Fruit fly (Drosophila melanogaster) whole organism, embryonic: ENCODE measurements around the gene CG7582.
A peak's percentile ranks its signal among the peaks of the same experiment; 100 is the strongest.

ENCODE experiments used
- Awh ChIP-seq: fragments of 200-800 bp; sonication (Bioruptor generic); IDR thresholded peaks from 2 replicates; pipeline ENCODE4, ENCODE4 v1.3.6; 2022; ENCODE audit warnings: missing biosample characterization, missing genetic modification characterization
- CG10959 ChIP-seq: fragments of 200-800 bp; sonication (Bioruptor generic); IDR thresholded peaks from 2 replicates; pipeline ENCODE4 v1.3.6; 2022; ENCODE audit warnings: missing biosample characterization, missing genetic modification characterization
- CG11093 ChIP-seq: fragments of 200-800 bp; sonication (Bioruptor generic); IDR thresholded peaks from 3 replicates; pipeline ENCODE4 v1.3.6; 2022; ENCODE audit warnings: missing biosample characterization, missing genetic modification characterization
- CG1647 ChIP-seq: fragments of 200-800 bp; sonication (Bioruptor generic); optimal IDR thresholded peaks from 3 replicates; lab custom pipeline; 2016; ENCODE audit warnings: missing biosample characterization, missing genetic modification characterization
- CG1792 ChIP-seq: fragments of 200-800 bp; sonication (Bioruptor generic); optimal IDR thresholded peaks from 2 replicates; lab custom pipeline; 2016; ENCODE audit warnings: missing biosample characterization, missing genetic modification characterization
- CG18262 ChIP-seq: fragments of 200-800 bp; optimal IDR thresholded peaks from 3 replicates; lab custom pipeline; 2019; ENCODE audit warnings: missing biosample characterization, mild to moderate bottlenecking, missing genetic modification characterization, moderate library complexity
- CG1832 ChIP-seq: fragments of 200-800 bp; sonication (Bioruptor generic); optimal IDR thresholded peaks from 2 replicates; lab custom pipeline; 2017; ENCODE audit warnings: missing biosample characterization, mild to moderate bottlenecking, missing genetic modification characterization, inconsistent platforms
- CG18764 ChIP-seq: fragments of 200-800 bp; sonication (Bioruptor generic); optimal IDR thresholded peaks from 3 replicates; lab custom pipeline; 2016; ENCODE audit warnings: missing biosample characterization, missing genetic modification characterization
- CG2202 ChIP-seq: fragments of 200-800 bp; sonication (Bioruptor generic); optimal IDR thresholded peaks from 2 replicates; lab custom pipeline; 2018; ENCODE audit warnings: missing biosample characterization, mild to moderate bottlenecking, missing genetic modification characterization
- CG30020 ChIP-seq: fragments of 200-800 bp; optimal IDR thresholded peaks from 2 replicates; lab custom pipeline; 2019; ENCODE audit warnings: missing biosample characterization, mild to moderate bottlenecking, missing genetic modification characterization, moderate library complexity
- CG43689 ChIP-seq: fragments of 200-800 bp; sonication (Bioruptor generic); IDR thresholded peaks from 2 replicates; pipeline ENCODE4 v1.3.6; 2022; ENCODE audit warnings: missing biosample characterization, missing genetic modification characterization
- CG4707 ChIP-seq: fragments of 200-800 bp; sonication (Bioruptor generic); optimal IDR thresholded peaks from 2 replicates; lab custom pipeline; 2018; ENCODE audit warnings: missing biosample characterization, mild to moderate bottlenecking, missing genetic modification characterization, moderate library complexity
- CG4820 ChIP-seq: fragments of 200-800 bp; sonication (Bioruptor generic); optimal IDR thresholded peaks from 3 replicates; lab custom pipeline; 2016; ENCODE audit warnings: missing biosample characterization, missing genetic modification characterization
- CG5953 ChIP-seq: fragments of 200-800 bp; sonication (Bioruptor generic); IDR thresholded peaks from 2 replicates; pipeline ENCODE4 v1.3.6; 2022; ENCODE audit warnings: missing biosample characterization, missing genetic modification characterization
- CG6813 ChIP-seq: fragments of 200-800 bp; sonication (Bioruptor generic); optimal IDR thresholded peaks from 2 replicates; lab custom pipeline; 2017; ENCODE audit warnings: missing biosample characterization, missing genetic modification characterization, mild to moderate bottlenecking, moderate library complexity, missing genetic modification reagents
- CG7556 ChIP-seq: fragments of 200-800 bp; sonication (Bioruptor generic); optimal IDR thresholded peaks from 2 replicates; lab custom pipeline; 2017; ENCODE audit warnings: missing biosample characterization, mild to moderate bottlenecking, missing genetic modification characterization
- CG7745 ChIP-seq: fragments of 200-800 bp; sonication (Bioruptor generic); optimal IDR thresholded peaks from 2 replicates; lab custom pipeline; 2018; ENCODE audit warnings: missing biosample characterization, mild to moderate bottlenecking, missing genetic modification characterization, moderate library complexity
- CG8089 ChIP-seq: fragments of 200-800 bp; sonication (Bioruptor generic); optimal IDR thresholded peaks from 3 replicates; lab custom pipeline; 2016; ENCODE audit warnings: missing biosample characterization, missing genetic modification characterization
- CG8478 ChIP-seq: fragments of >200 bp; optimal IDR thresholded peaks from 2 replicates; lab custom pipeline; 2018
- CG8765 ChIP-seq: fragments of 200-800 bp; sonication (Bioruptor generic); IDR thresholded peaks from 2 replicates; pipeline ENCODE4 v1.3.6; 2022; ENCODE audit warnings: missing biosample characterization, missing genetic modification characterization
- CG9817 ChIP-seq: fragments of 200-800 bp; sonication (Bioruptor generic); optimal IDR thresholded peaks from 2 replicates; lab custom pipeline; 2018; ENCODE audit warnings: missing biosample characterization, mild to moderate bottlenecking, missing genetic modification characterization, moderate library complexity
- CTCF ChIP-seq: fragments of 200-800 bp; sonication (Bioruptor generic); optimal IDR thresholded peaks from 2 replicates; lab custom pipeline; 2017; ENCODE audit warnings: missing biosample characterization, mild to moderate bottlenecking, missing genetic modification characterization, moderate library complexity
- HLHmδ ChIP-seq: fragments of 200-800 bp; sonication (Bioruptor generic); optimal IDR thresholded peaks from 2 replicates; lab custom pipeline; 2018; ENCODE audit warnings: missing biosample characterization, mild to moderate bottlenecking, missing genetic modification characterization, moderate library complexity
- MESR4 ChIP-seq: fragments of 200-800 bp; sonication (Bioruptor generic); optimal IDR thresholded peaks from 2 replicates; lab custom pipeline; 2018; ENCODE audit warnings: missing biosample characterization, mild to moderate bottlenecking, missing genetic modification characterization, moderate library complexity
- NC2β ChIP-seq: fragments of 200-800 bp; sonication (Bioruptor generic); optimal IDR thresholded peaks from 2 replicates; lab custom pipeline; 2016; ENCODE audit warnings: missing biosample characterization, missing genetic modification characterization
- NFAT ChIP-seq: fragments of 200-800 bp; sonication (Bioruptor generic); IDR thresholded peaks from 2 replicates; pipeline ENCODE4 v1.3.6; 2022; ENCODE audit warnings: missing biosample characterization, missing genetic modification characterization
- Oaz ChIP-seq: fragments of 200-800 bp; sonication (Bioruptor generic); IDR thresholded peaks from 2 replicates; pipeline ENCODE4 v1.3.6; 2022; ENCODE audit warnings: missing biosample characterization, missing genetic modification characterization
- Sry-β ChIP-seq: fragments of 200-800 bp; sonication (Bioruptor generic); optimal IDR thresholded peaks from 2 replicates; lab custom pipeline; 2018; ENCODE audit warnings: missing biosample characterization, mild to moderate bottlenecking, missing genetic modification characterization, moderate library complexity
- YL-1 ChIP-seq: fragments of 200-800 bp; sonication (Bioruptor generic); optimal IDR thresholded peaks from 3 replicates; lab custom pipeline; 2017; ENCODE audit warnings: missing biosample characterization, mild to moderate bottlenecking, missing genetic modification characterization
- al ChIP-seq: fragments of 200-800 bp; sonication (Bioruptor generic); IDR thresholded peaks from 2 replicates; pipeline ENCODE4 v1.3.6; 2022; ENCODE audit warnings: missing biosample characterization, missing genetic modification characterization
- ap ChIP-seq: fragments of 200-800 bp; sonication (Bioruptor generic); IDR thresholded peaks from 2 replicates; pipeline ENCODE4 v1.3.6; 2022; ENCODE audit warnings: missing biosample characterization, missing genetic modification characterization
- br ChIP-seq: fragments of >200 bp; optimal IDR thresholded peaks from 2 replicates; lab custom pipeline; 2017
- btn ChIP-seq: fragments of 200-800 bp; sonication (Bioruptor generic); optimal IDR thresholded peaks from 2 replicates; lab custom pipeline; 2016; ENCODE audit warnings: missing biosample characterization, missing genetic modification characterization
- chif ChIP-seq, 2 experiments: fragments of 200-800 bp; sonication (Bioruptor generic); optimal IDR thresholded peaks; 3 replicates each; lab custom pipeline; 2016; ENCODE audit warnings: missing biosample characterization in 2 of 2, missing genetic modification characterization in 2 of 2
- gsb-n ChIP-seq: fragments of 200-800 bp; sonication (Bioruptor generic); optimal IDR thresholded peaks from 3 replicates; lab custom pipeline; 2018; ENCODE audit warnings: missing biosample characterization, mild to moderate bottlenecking, missing genetic modification characterization
- hb ChIP-seq: fragments of 200-800 bp; sonication (Bioruptor generic); IDR thresholded peaks from 3 replicates; pipeline ENCODE4 v1.3.6; 2022; ENCODE audit warnings: missing biosample characterization, missing genetic modification characterization; ENCODE audit not compliant: partially characterized antibody
- maf-S ChIP-seq: fragments of 200-800 bp; sonication (Bioruptor generic); optimal IDR thresholded peaks from 2 replicates; lab custom pipeline; 2016; ENCODE audit warnings: missing biosample characterization, missing genetic modification characterization
- mld ChIP-seq: fragments of 200-800 bp; sonication (Bioruptor generic); IDR thresholded peaks from 3 replicates; pipeline ENCODE4 v1.3.6; 2022; ENCODE audit warnings: missing biosample characterization, missing genetic modification characterization; ENCODE audit not compliant: partially characterized antibody
- peb ChIP-seq: fragments of 200-800 bp; sonication (Bioruptor generic); IDR thresholded peaks from 2 replicates; pipeline ENCODE4 v1.3.6; 2022; ENCODE audit warnings: missing biosample characterization, missing genetic modification characterization
- pho ChIP-seq: fragments of 200-800 bp; sonication (Bioruptor generic); optimal IDR thresholded peaks from 2 replicates; lab custom pipeline; 2016; ENCODE audit warnings: missing biosample characterization, missing genetic modification characterization
- ro ChIP-seq: fragments of 200-800 bp; sonication (Bioruptor generic); IDR thresholded peaks from 2 replicates; pipeline ENCODE4 v1.3.6; 2022; ENCODE audit warnings: missing biosample characterization, missing genetic modification characterization
- sd ChIP-seq: fragments of 200-800 bp; sonication (Bioruptor generic); optimal IDR thresholded peaks from 3 replicates; lab custom pipeline; 2018; ENCODE audit warnings: missing biosample characterization, mild to moderate bottlenecking, missing genetic modification characterization, moderate library complexity
- stwl ChIP-seq: fragments of 200-800 bp; sonication (Bioruptor generic); optimal IDR thresholded peaks from 3 replicates; lab custom pipeline; 2018; ENCODE audit warnings: missing biosample characterization, mild to moderate bottlenecking, missing genetic modification characterization, moderate library complexity
- sug ChIP-seq: fragments of 200-800 bp; optimal IDR thresholded peaks from 2 replicates; lab custom pipeline; 2019; ENCODE audit warnings: missing biosample characterization, mild to moderate bottlenecking, missing genetic modification characterization, moderate library complexity
- tin ChIP-seq: fragments of 200-800 bp; sonication (Bioruptor generic); optimal IDR thresholded peaks from 3 replicates; lab custom pipeline; 2016; ENCODE audit warnings: missing biosample characterization, missing genetic modification characterization
- tna ChIP-seq: fragments of 200-800 bp; sonication (Bioruptor generic); IDR thresholded peaks from 2 replicates; pipeline ENCODE4 v1.3.6; 2022; ENCODE audit warnings: missing biosample characterization, missing genetic modification characterization; ENCODE audit not compliant: partially characterized antibody
- trh ChIP-seq: fragments of 200-800 bp; sonication (Bioruptor generic); optimal IDR thresholded peaks from 2 replicates; lab custom pipeline; 2016; ENCODE audit warnings: missing biosample characterization, missing genetic modification characterization
- tx ChIP-seq: fragments of 200-800 bp; sonication (Bioruptor generic); optimal IDR thresholded peaks from 2 replicates; lab custom pipeline; 2016; ENCODE audit warnings: missing biosample characterization, missing genetic modification characterization
- vfl ChIP-seq: fragments of 200-800 bp; sonication (Bioruptor generic); optimal IDR thresholded peaks from 2 replicates; lab custom pipeline; 2016; ENCODE audit warnings: missing biosample characterization, missing genetic modification characterization
- vnd ChIP-seq: fragments of 200-800 bp; sonication (Bioruptor generic); IDR thresholded peaks from 3 replicates; pipeline ENCODE4 v1.3.6; 2022; ENCODE audit warnings: missing biosample characterization, missing genetic modification characterization; ENCODE audit not compliant: partially characterized antibody
- vvl ChIP-seq: fragments of 200-800 bp; sonication (Bioruptor generic); IDR thresholded peaks from 2 replicates; pipeline ENCODE4 v1.3.6; 2022; ENCODE audit warnings: missing biosample characterization, missing genetic modification characterization
- wek ChIP-seq: fragments of 200-800 bp; sonication (Bioruptor generic); optimal IDR thresholded peaks from 3 replicates; lab custom pipeline; 2018; ENCODE audit warnings: missing biosample characterization, mild to moderate bottlenecking, missing genetic modification characterization, moderate library complexity

The CG7582 gene

dm6 chr3R:29675333-29675732 lies 6.7 kb downstream of the CG7582 start, which contains the start of the genes Bub3 and Cap-D2 (continued):
- TF ChIP-seq maf-S (GFP tag; lab: Kevin White, UChicago) (peak; percentile 60), btn (peak; percentile 78), CG1647 (GFP tag; lab: Kevin White, UChicago) (peak; percentile 62), tna (GFP tag; lab: Robert Waterston, UW) (peak; percentile 67; the same call in 1 of the 2 replicates), tin (GFP tag; lab: Kevin White, UChicago) (peak; percentile 81), br (lab: Kevin White, UChicago) (no peak), CG30020 (tag; lab: Kevin White, UChicago) (no peak), sug (no peak), CG43689 (GFP tag; lab: Robert Waterston, UW) (no peak), Sry-β (GFP tag; lab: Kevin White, UChicago) (peak; percentile 4), trh (no peak), CG2202 (tag; lab: Kevin White, UChicago) (peak; percentile 20), CG8765 (GFP tag; lab: Robert Waterston, UW) (peak; percentile 43; the same call in 1 of the 2 replicates), ro (GFP tag; lab: Robert Waterston, UW) (no peak), NFAT (no peak; the same call in 1 of the 2 replicates), sd (tag; lab: Kevin White, UChicago) (no peak), tx (GFP tag; lab: Kevin White, UChicago) (peak; percentile 64), CG6813 (GFP tag; lab: Kevin White, UChicago) (no peak), CG4707 (GFP tag; lab: Kevin White, UChicago) (no peak), pho (GFP tag; lab: Kevin White, UChicago) (peak; percentile 77), ap (peak; percentile 65; the same call in 1 of the 2 replicates), CG7745 (tag; lab: Kevin White, UChicago) (no peak), wek (GFP tag; lab: Kevin White, UChicago) (peak; percentile 99), CG9817 (peak; percentile 75), chif (GFP tag; optimal IDR thresholded peaks at IDR 0.05; lab: Kevin White, UChicago) (peak; percentile 71 to 79), CG7556 (GFP tag; lab: Kevin White, UChicago) (peak; percentile 40), Oaz (GFP tag; lab: Robert Waterston, UW) (peak; percentile 35; the same call in 1 of the 2 replicates), hb (GFP tag; lab: Robert Waterston, UW) (peak; percentile 76), gsb-n (tag; lab: Kevin White, UChicago) (no peak), vnd (GFP tag; lab: Robert Waterston, UW) (peak; percentile 82), vvl (GFP tag; lab: Robert Waterston, UW) (peak; percentile 52; the same call in 1 of the 2 replicates), CTCF (no peak), NC2β (peak; percentile 78), CG8089 (peak; percentile 73), MESR4 (GFP tag; lab: Kevin White, UChicago) (peak; percentile 42), mld (no peak), CG11093 (GFP tag; lab: Robert Waterston, UW) (peak; percentile 19; the same call in 1 of the 3 replicates), CG18262 (tag; lab: Kevin White, UChicago) (no peak), CG5953 (GFP tag; lab: Robert Waterston, UW) (no peak), vfl (GFP tag; lab: Kevin White, UChicago) (peak; percentile 71), CG1792 (GFP tag; lab: Kevin White, UChicago) (peak; percentile 26), CG4820 (GFP tag; lab: Kevin White, UChicago) (peak; percentile 77), peb (GFP tag; lab: Robert Waterston, UW) (no peak; the same call in 1 of the 2 replicates), HLHmδ (GFP tag; lab: Kevin White, UChicago) (no peak), CG10959 (GFP tag; lab: Robert Waterston, UW) (peak; percentile 46), stwl (tag; lab: Kevin White, UChicago) (peak; percentile 71), al (GFP tag; lab: Robert Waterston, UW) (peak; percentile 39; the same call in 1 of the 2 replicates), CG8478 (no peak), YL-1 (GFP tag; lab: Kevin White, UChicago) (peak; percentile 41), CG18764 (GFP tag; lab: Kevin White, UChicago) (no peak), CG1832 (GFP tag; lab: Kevin White, UChicago) (no peak), Awh (GFP tag; lab: Robert Waterston, UW) (no peak)
